Fruit fly (Drosophila melanogaster) Kc167 (cell line): ENCODE measurements around the gene Pp2A-29B.

ENCODE experiments used
- h ChIP-seq: fragments of >200 bp; optimal IDR thresholded peaks from 3 replicates; lab custom pipeline; 2018; ENCODE audit warnings: missing external identifiers
- psq ChIP-seq: fragments of >200 bp; optimal IDR thresholded peaks from 2 replicates; lab custom pipeline; 2017; ENCODE audit warnings: missing external identifiers

DNA sequence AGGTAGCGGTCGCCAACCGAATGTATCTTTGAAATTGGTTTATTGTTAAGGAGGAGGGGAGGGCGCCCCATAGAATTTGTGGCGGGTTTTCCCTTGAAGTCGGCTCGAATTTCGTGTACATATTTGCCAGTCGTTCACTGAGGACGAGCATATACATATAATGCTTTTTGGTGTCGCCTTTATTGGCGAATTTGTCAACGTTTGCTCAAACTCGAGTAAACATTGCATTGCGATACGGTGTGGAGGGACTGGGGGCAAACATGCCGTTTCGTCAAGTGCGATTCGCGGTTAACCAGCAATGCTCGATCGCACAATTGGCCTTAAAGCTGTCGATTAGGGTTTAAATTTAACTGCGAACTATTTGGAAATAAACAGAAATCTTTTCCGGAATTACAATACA, 51.7 kb downstream of the Pp2A-29B start:
- TF ChIP-seq h (lab: Kevin White, UChicago) (no peak), psq (lab: Kevin White, UChicago) (no peak)
